ENCODE assay signal across 2 fruit fly cellular contexts in the genomic region with DNA sequence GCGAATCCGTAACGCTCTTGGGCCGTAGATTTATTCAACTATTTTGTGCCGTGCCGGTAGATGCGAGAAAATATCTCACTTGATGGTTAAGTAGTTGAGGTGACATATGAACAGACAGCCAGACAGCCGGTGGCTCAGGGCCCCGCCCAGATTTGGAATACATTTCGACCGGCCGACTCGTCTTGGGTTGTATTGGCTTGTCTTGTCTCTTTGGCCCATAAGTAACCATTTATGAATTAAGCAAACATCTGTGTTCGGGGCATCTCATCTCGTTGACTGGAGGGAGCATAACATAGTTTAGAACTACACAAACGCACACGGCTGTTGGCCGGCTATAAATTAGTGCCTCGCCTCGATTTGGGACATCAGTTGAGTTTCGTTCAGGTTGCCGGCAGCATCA.
A peak's percentile ranks its signal among the peaks of the same experiment; 100 is the strongest.
TF ChIP-seq lines count a peak whose summit lies in the region.

CG32564 (plus strand) TSS at position 362 of the 400 bp plus-strand sequence.

- TF ChIP-seq CTCF in whole organism, embryonic (GFP tag; optimal IDR thresholded peaks at IDR 0.05; lab: Kevin White, UChicago), result no peak

TF ChIP-seq in whole organism, embryonic, 481 proteins besides CTCF, POLR2A, EP300 and RAD21:
- TF ChIP-seq amos (GFP tag; IDR thresholded peaks at IDR 0.05; lab: Robert Waterston, UW; ENCODE audit: partially characterized antibody) (no peak), twi (tag; optimal IDR thresholded peaks at IDR 0.05; lab: Kevin White, UChicago) (no peak), Dll (GFP tag; IDR thresholded peaks at IDR 0.05; lab: Robert Waterston, UW; ENCODE audit: partially characterized antibody) (no peak), Adf1 (GFP tag; IDR thresholded peaks at IDR 0.05; lab: Robert Waterston, UW) (no peak), nmo (GFP tag; optimal IDR thresholded peaks at IDR 0.05; lab: Kevin White, UChicago) (no peak), sr (GFP tag; IDR thresholded peaks at IDR 0.05; lab: Robert Waterston, UW) (no peak), CG10543 (GFP tag; optimal IDR thresholded peaks at IDR 0.05; lab: Kevin White, UChicago) (peak; percentile 29), Dfd (GFP tag; optimal IDR thresholded peaks at IDR 0.05; lab: Kevin White, UChicago) (no peak), sob (GFP tag; IDR thresholded peaks at IDR 0.05; lab: Robert Waterston, UW) (no peak), CG13894 (tag; optimal IDR thresholded peaks at IDR 0.05; lab: Kevin White, UChicago) (peak; percentile 94), bigmax (GFP tag; optimal IDR thresholded peaks at IDR 0.05; lab: Kevin White, UChicago) (no peak), CG13624 (GFP tag; optimal IDR thresholded peaks at IDR 0.05; lab: Kevin White, UChicago) (no peak), bsh (GFP tag; optimal IDR thresholded peaks at IDR 0.05; lab: Kevin White, UChicago) (no peak), CG7745 (tag; optimal IDR thresholded peaks at IDR 0.05; lab: Kevin White, UChicago) (no peak), Sin3A (optimal IDR thresholded peaks at IDR 0.05; lab: Kevin White, UChicago) (no peak), Mrtf (GFP tag; IDR thresholded peaks at IDR 0.05; lab: Robert Waterston, UW) (no peak), pnt (GFP tag; optimal IDR thresholded peaks at IDR 0.05; lab: Kevin White, UChicago) (no peak)

TF ChIP-seq in whole organism, prepupa, 60 proteins besides CTCF, POLR2A, EP300 and RAD21:
- TF ChIP-seq fkh (GFP tag; optimal IDR thresholded peaks at IDR 0.05; lab: Kevin White, UChicago) (peak; percentile 52), Hr39 (GFP tag; optimal IDR thresholded peaks at IDR 0.05; lab: Kevin White, UChicago) (no peak)
